Fruit fly (Drosophila melanogaster) whole organism, embryonic: ENCODE results near the gene CG7080.

Source experiments
- Aef1 ChIP-seq: fragments of 200-800 bp; sonication (Bioruptor generic); IDR thresholded peaks from 3 replicates; pipeline ENCODE4 v1.3.6; 2022; ENCODE audit warnings: missing biosample characterization, missing genetic modification characterization
- CG11504 ChIP-seq: fragments of 200-800 bp; sonication (Bioruptor generic); optimal IDR thresholded peaks from 3 replicates; lab custom pipeline; 2019; ENCODE audit warnings: missing biosample characterization, mild to moderate bottlenecking, missing genetic modification characterization, moderate library complexity
- CG12236 ChIP-seq: fragments of 200-800 bp; sonication (Bioruptor generic); optimal IDR thresholded peaks from 2 replicates; lab custom pipeline; 2016; ENCODE audit warnings: missing biosample characterization, missing genetic modification characterization
- CG13894 ChIP-seq: fragments of 200-800 bp; sonication (Bioruptor generic); optimal IDR thresholded peaks from 3 replicates; lab custom pipeline; 2018; ENCODE audit warnings: missing biosample characterization, mild to moderate bottlenecking, missing genetic modification characterization, moderate library complexity
- CG14441 ChIP-seq: fragments of 200-800 bp; sonication (Bioruptor generic); IDR thresholded peaks from 2 replicates; pipeline ENCODE4 v1.3.6; 2022; ENCODE audit warnings: missing biosample characterization, missing genetic modification characterization
- CG16779 ChIP-seq: fragments of 200-800 bp; sonication (Bioruptor generic); IDR thresholded peaks from 2 replicates; pipeline ENCODE4 v1.3.6; 2022; ENCODE audit warnings: missing biosample characterization, missing genetic modification characterization
- CG16815 ChIP-seq: fragments of 200-800 bp; sonication (Bioruptor generic); optimal IDR thresholded peaks from 3 replicates; lab custom pipeline; 2017; ENCODE audit warnings: missing biosample characterization, mild to moderate bottlenecking, missing genetic modification characterization
- CG17328 ChIP-seq: fragments of 200-800 bp; sonication (Bioruptor generic); IDR thresholded peaks from 2 replicates; pipeline ENCODE4 v1.3.6; 2022; ENCODE audit warnings: missing biosample characterization, missing genetic modification characterization
- CG17361 ChIP-seq: fragments of 200-800 bp; sonication (Bioruptor generic); IDR thresholded peaks from 3 replicates; pipeline ENCODE4 v1.3.6; 2022; ENCODE audit warnings: missing biosample characterization, missing genetic modification characterization
- CG2120 ChIP-seq: fragments of 200-800 bp; sonication (Bioruptor generic); optimal IDR thresholded peaks from 3 replicates; lab custom pipeline; 2016; ENCODE audit warnings: missing biosample characterization, missing genetic modification characterization
- CG32767 ChIP-seq: fragments of 200-800 bp; sonication (Bioruptor generic); IDR thresholded peaks from 2 replicates; pipeline ENCODE4 v1.3.6; 2022; ENCODE audit warnings: missing biosample characterization, missing genetic modification characterization
- CG4282 ChIP-seq: fragments of 200-800 bp; sonication (Bioruptor generic); optimal IDR thresholded peaks from 2 replicates; lab custom pipeline; 2016; ENCODE audit warnings: missing biosample characterization, missing genetic modification characterization
- CG6683 ChIP-seq: fragments of 200-800 bp; sonication (Bioruptor generic); optimal IDR thresholded peaks from 2 replicates; lab custom pipeline; 2017; ENCODE audit warnings: missing biosample characterization, mild to moderate bottlenecking, missing genetic modification characterization, missing genetic modification reagents
- CG8089 ChIP-seq: fragments of 200-800 bp; sonication (Bioruptor generic); optimal IDR thresholded peaks from 3 replicates; lab custom pipeline; 2016; ENCODE audit warnings: missing biosample characterization, missing genetic modification characterization
- CrebB ChIP-seq: fragments of 200-800 bp; sonication (Bioruptor generic); optimal IDR thresholded peaks from 3 replicates; lab custom pipeline; 2018; ENCODE audit warnings: missing biosample characterization, mild to moderate bottlenecking, missing genetic modification characterization
- Dek ChIP-seq: fragments of 200-800 bp; sonication (Bioruptor generic); optimal IDR thresholded peaks from 3 replicates; lab custom pipeline; 2019; ENCODE audit warnings: missing biosample characterization, mild to moderate bottlenecking, missing genetic modification characterization, moderate library complexity
- Dip3 ChIP-seq: fragments of 200-800 bp; sonication (Bioruptor generic); optimal IDR thresholded peaks from 3 replicates; lab custom pipeline; 2016; ENCODE audit warnings: missing biosample characterization, missing genetic modification characterization
- Dp ChIP-seq: fragments of 200-800 bp; sonication (Bioruptor generic); optimal IDR thresholded peaks from 2 replicates; lab custom pipeline; 2018; ENCODE audit warnings: missing biosample characterization, mild to moderate bottlenecking, missing genetic modification characterization, moderate library complexity
- ERR ChIP-seq: fragments of 200-800 bp; sonication (Bioruptor generic); optimal IDR thresholded peaks from 2 replicates; lab custom pipeline; 2016; ENCODE audit warnings: missing biosample characterization, missing genetic modification characterization
- Ets97D ChIP-seq: fragments of 200-800 bp; sonication (Bioruptor generic); optimal IDR thresholded peaks from 3 replicates; lab custom pipeline; 2016; ENCODE audit warnings: missing biosample characterization, missing genetic modification characterization
- Fer3 ChIP-seq: fragments of 200-800 bp; sonication (Bioruptor generic); optimal IDR thresholded peaks from 2 replicates; lab custom pipeline; 2018; ENCODE audit warnings: missing biosample characterization, mild to moderate bottlenecking, missing genetic modification characterization, moderate library complexity
- HHEX ChIP-seq: fragments of 200-800 bp; sonication (Bioruptor generic); optimal IDR thresholded peaks from 3 replicates; lab custom pipeline; 2017; ENCODE audit warnings: missing biosample characterization, mild to moderate bottlenecking, missing genetic modification characterization, missing genetic modification reagents
- Hr78 ChIP-seq, 2 experiments: fragments of 200-800 bp in 1 of 2; fragments of >200 bp in 1 of 2; sonication (Bioruptor generic) in 1 of 2; optimal IDR thresholded peaks; 2 replicates each; lab custom pipeline; 2017 to 2019; ENCODE audit warnings: missing biosample characterization in 2 of 2, missing genetic modification characterization in 2 of 2, mild to moderate bottlenecking in 1 of 2, moderate library complexity in 1 of 2
- Hsf ChIP-seq: fragments of 200-800 bp; sonication (Bioruptor generic); optimal IDR thresholded peaks from 3 replicates; lab custom pipeline; 2016; ENCODE audit warnings: missing biosample characterization, missing genetic modification characterization
- Lpt ChIP-seq: fragments of >200 bp; optimal IDR thresholded peaks from 2 replicates; lab custom pipeline; 2018; ENCODE audit warnings: missing biosample characterization, missing genetic modification characterization
- Meics ChIP-seq: fragments of 200-800 bp; sonication (Bioruptor generic); optimal IDR thresholded peaks from 2 replicates; lab custom pipeline; 2017; ENCODE audit warnings: missing biosample characterization, mild to moderate bottlenecking, missing genetic modification characterization
- Nf-YB ChIP-seq: fragments of 200-800 bp; sonication (Bioruptor generic); optimal IDR thresholded peaks from 3 replicates; lab custom pipeline; 2019; ENCODE audit warnings: missing biosample characterization, mild to moderate bottlenecking, missing genetic modification characterization, moderate library complexity
- Pdp1 ChIP-seq, 2 experiments: fragments of 200-800 bp; sonication (Bioruptor generic); optimal IDR thresholded peaks; 3 replicates each; lab custom pipeline; 2016; ENCODE audit warnings: missing biosample characterization in 2 of 2, missing genetic modification characterization in 2 of 2, mild to moderate bottlenecking in 1 of 2, moderate library complexity in 1 of 2
- YL-1 ChIP-seq: fragments of 200-800 bp; sonication (Bioruptor generic); optimal IDR thresholded peaks from 3 replicates; lab custom pipeline; 2017; ENCODE audit warnings: missing biosample characterization, mild to moderate bottlenecking, missing genetic modification characterization
- ara ChIP-seq: fragments of 200-800 bp; sonication (Bioruptor generic); IDR thresholded peaks from 2 replicates; pipeline ENCODE4 v1.3.6; 2022; ENCODE audit warnings: missing biosample characterization, missing genetic modification characterization
- chinmo ChIP-seq: fragments of 200-800 bp; sonication (Bioruptor generic); IDR thresholded peaks from 4 replicates; pipeline ENCODE4 v1.3.6; 2022; ENCODE audit warnings: missing biosample characterization, missing genetic modification characterization; ENCODE audit not compliant: partially characterized antibody
- dm ChIP-seq: fragments of 200-800 bp; sonication (Bioruptor generic); optimal IDR thresholded peaks from 3 replicates; lab custom pipeline; 2016; ENCODE audit warnings: missing biosample characterization, missing genetic modification characterization
- dpn ChIP-seq, 2 experiments: fragments of 200-800 bp; sonication (Bioruptor generic); optimal IDR thresholded peaks; 3 replicates each; lab custom pipeline; 2016; ENCODE audit warnings: missing biosample characterization in 2 of 2, missing genetic modification characterization in 2 of 2
- ems ChIP-seq: fragments of 200-800 bp; sonication (Bioruptor generic); optimal IDR thresholded peaks from 3 replicates; lab custom pipeline; 2016; ENCODE audit warnings: missing biosample characterization, missing genetic modification characterization
- grn ChIP-seq: fragments of 200-800 bp; sonication (Bioruptor generic); optimal IDR thresholded peaks from 3 replicates; lab custom pipeline; 2017; ENCODE audit warnings: missing biosample characterization, missing genetic modification characterization
- her ChIP-seq: fragments of 200-800 bp; sonication (Bioruptor generic); optimal IDR thresholded peaks from 2 replicates; lab custom pipeline; 2016; ENCODE audit warnings: missing biosample characterization, missing genetic modification characterization
- ind ChIP-seq: fragments of 200-800 bp; sonication (Bioruptor generic); optimal IDR thresholded peaks from 3 replicates; lab custom pipeline; 2016; ENCODE audit warnings: missing biosample characterization, missing genetic modification characterization
- knrl ChIP-seq: fragments of 200-800 bp; sonication (Bioruptor generic); IDR thresholded peaks from 3 replicates; pipeline ENCODE4 v1.3.6; 2022; ENCODE audit warnings: missing biosample characterization, missing genetic modification characterization; ENCODE audit not compliant: partially characterized antibody
- lmd ChIP-seq: fragments of 200-800 bp; sonication (Bioruptor generic); IDR thresholded peaks from 2 replicates; pipeline ENCODE4 v1.3.6; 2022; ENCODE audit warnings: missing biosample characterization, missing genetic modification characterization
- ranshi ChIP-seq: fragments of 200-800 bp; sonication (Bioruptor generic); IDR thresholded peaks from 2 replicates; pipeline ENCODE4 v1.3.6; 2022; ENCODE audit warnings: missing biosample characterization, missing genetic modification characterization
- ro ChIP-seq: fragments of 200-800 bp; sonication (Bioruptor generic); IDR thresholded peaks from 2 replicates; pipeline ENCODE4 v1.3.6; 2022; ENCODE audit warnings: missing biosample characterization, missing genetic modification characterization
- scrt ChIP-seq: fragments of 200-800 bp; sonication (Bioruptor generic); optimal IDR thresholded peaks from 2 replicates; lab custom pipeline; 2018; ENCODE audit warnings: missing biosample characterization, mild to moderate bottlenecking, missing genetic modification characterization, moderate library complexity
- slp2 ChIP-seq: fragments of 200-800 bp; sonication (Bioruptor generic); optimal IDR thresholded peaks from 2 replicates; lab custom pipeline; 2016; ENCODE audit warnings: missing biosample characterization, missing genetic modification characterization
- sqz ChIP-seq: fragments of 200-800 bp; sonication (Bioruptor generic); optimal IDR thresholded peaks from 3 replicates; lab custom pipeline; 2018; ENCODE audit warnings: missing biosample characterization, mild to moderate bottlenecking, missing genetic modification characterization
- sr ChIP-seq: fragments of 200-800 bp; sonication (Bioruptor generic); IDR thresholded peaks from 3 replicates; pipeline ENCODE4 v1.3.6; 2022; ENCODE audit warnings: missing biosample characterization, missing genetic modification characterization
- tin ChIP-seq: fragments of 200-800 bp; sonication (Bioruptor generic); optimal IDR thresholded peaks from 3 replicates; lab custom pipeline; 2016; ENCODE audit warnings: missing biosample characterization, missing genetic modification characterization
- wek ChIP-seq: fragments of 200-800 bp; sonication (Bioruptor generic); optimal IDR thresholded peaks from 3 replicates; lab custom pipeline; 2018; ENCODE audit warnings: missing biosample characterization, mild to moderate bottlenecking, missing genetic modification characterization, moderate library complexity
- zfh2 ChIP-seq: fragments of 200-800 bp; sonication (Bioruptor generic); optimal IDR thresholded peaks from 2 replicates; lab custom pipeline; 2016; ENCODE audit warnings: missing biosample characterization, missing genetic modification characterization

Gene CG7080

dm6 chr3R:22367126-22368076 is 38.3 kb downstream of the CG7080 start, which contains the start of the genes Polr3F and PyK (continued):
- no peak for TF ChIP-seq her (GFP tag; lab: Kevin White, UChicago)
- TF ChIP-seq CG12236 (GFP tag; lab: Kevin White, UChicago): no peak
- TF ChIP-seq ems: no peak
- no peak for TF ChIP-seq CG32767 (GFP tag; lab: Robert Waterston, UW)
- TF ChIP-seq lmd (GFP tag; lab: Robert Waterston, UW): no peak
- TF ChIP-seq Fer3 (tag; lab: Kevin White, UChicago): peak; percentile 40
- peak; percentile 22 for TF ChIP-seq Hsf
- TF ChIP-seq Nf-YB: peak; percentile 14
- no peak for TF ChIP-seq slp2 (GFP tag; lab: Kevin White, UChicago)
- no peak for TF ChIP-seq grn
- peak; percentile 33 for TF ChIP-seq sqz (GFP tag; lab: Kevin White, UChicago)
- TF ChIP-seq HHEX (GFP tag; lab: Kevin White, UChicago): peak; percentile 14
- TF ChIP-seq ranshi: no peak
- TF ChIP-seq CG17328 (GFP tag; lab: Robert Waterston, UW): peak; percentile 31; the same call in 1 of the 2 replicates
- no peak for TF ChIP-seq CG13894 (tag; lab: Kevin White, UChicago)
- peak; percentile 3 for TF ChIP-seq Dek (tag; lab: Kevin White, UChicago)
- no peak for TF ChIP-seq CG6683 (GFP tag; lab: Kevin White, UChicago)
- TF ChIP-seq CG16779: no peak
- no peak for TF ChIP-seq CrebB (tag; lab: Kevin White, UChicago)
- TF ChIP-seq Pdp1 (GFP tag; optimal IDR thresholded peaks at IDR 0.05; lab: Kevin White, UChicago): peak in 1 of 2 experiments; percentile 79
- TF ChIP-seq zfh2: peak; percentile 15
- TF ChIP-seq Ets97D (GFP tag; lab: Kevin White, UChicago): peak; percentile 36
- TF ChIP-seq ERR (GFP tag; lab: Kevin White, UChicago): peak; percentile 93
- TF ChIP-seq knrl (GFP tag; lab: Robert Waterston, UW): 0 out of 3 replicates have a peak, but pooled peaks have one; percentile 26
- peak; percentile 12; the same call in 1 of the 3 replicates for TF ChIP-seq Aef1 (GFP tag; lab: Robert Waterston, UW)
- peak in 1 of 2 experiments; percentile 23 for TF ChIP-seq dpn (GFP tag; optimal IDR thresholded peaks at IDR 0.05; lab: Kevin White, UChicago)
- peak; percentile 96 for TF ChIP-seq wek (GFP tag; lab: Kevin White, UChicago)
- TF ChIP-seq Dip3 (GFP tag; lab: Kevin White, UChicago): peak; percentile 10
- TF ChIP-seq dm (GFP tag; lab: Kevin White, UChicago): peak; percentile 25
- peak; percentile 55; the same call in 2 of the 3 replicates for TF ChIP-seq CG17361 (GFP tag; lab: Robert Waterston, UW)
- peak; percentile 14 for TF ChIP-seq ind (GFP tag; lab: Kevin White, UChicago)
- TF ChIP-seq CG2120 (GFP tag; lab: Kevin White, UChicago): peak; percentile 52
- TF ChIP-seq Lpt: no peak
- TF ChIP-seq scrt (GFP tag; lab: Kevin White, UChicago): no peak
- no peak for TF ChIP-seq chinmo (GFP tag; lab: Robert Waterston, UW)
- no peak for TF ChIP-seq sr (GFP tag; lab: Robert Waterston, UW)
- TF ChIP-seq CG4282 (GFP tag; lab: Kevin White, UChicago): no peak
- no peak for TF ChIP-seq CG8089
- no peak for TF ChIP-seq CG16815 (GFP tag; lab: Kevin White, UChicago)
- peak; percentile 24 for TF ChIP-seq tin (GFP tag; lab: Kevin White, UChicago)
- TF ChIP-seq ara: no peak
- peak; percentile 36; the same call in 1 of the 2 replicates for TF ChIP-seq CG14441 (GFP tag; lab: Robert Waterston, UW)
- TF ChIP-seq Dp (GFP tag; lab: Kevin White, UChicago): peak; percentile 66
- peak; percentile 51 for TF ChIP-seq YL-1 (GFP tag; lab: Kevin White, UChicago)
- no peak for TF ChIP-seq ro (GFP tag; lab: Robert Waterston, UW)
- TF ChIP-seq Hr78 (GFP tag; optimal IDR thresholded peaks at IDR 0.05; lab: Kevin White, UChicago): no peak
- TF ChIP-seq Meics (GFP tag; lab: Kevin White, UChicago): peak; percentile 44
- peak; percentile 49 for TF ChIP-seq CG11504
